Worm (Caenorhabditis elegans): ENCODE measurements around the gene sri-24.
"Not testable (repeated sequence)": the region's sequence is repeated elsewhere in the genome, so short reads cannot be mapped to it uniquely, and the experiment has no call there.

Gene sri-24

ce11 chrV:15191971-15192370 is 20.0 kb upstream of the sri-24 start:
- TF ChIP-seq ztf-11 (tag; optimal IDR thresholded peaks at IDR 0.05) (no peak), fos-1 (tag; optimal IDR thresholded peaks at IDR 0.05) (no peak), jun-1 (tag; optimal IDR thresholded peaks at IDR 0.05) (no peak), nhr-12 (tag; optimal IDR thresholded peaks at IDR 0.05) (no peak), eor-1 (tag; optimal IDR thresholded peaks at IDR 0.05) (no peak), nhr-77 (tag; optimal IDR thresholded peaks at IDR 0.05) (no peak), nhr-76 (tag; optimal IDR thresholded peaks at IDR 0.05) (no peak), lsy-12 (tag; optimal IDR thresholded peaks at IDR 0.05) (no peak), elt-3 (tag; optimal IDR thresholded peaks at IDR 0.05) (no peak), R02D3.7 (tag; optimal IDR thresholded peaks at IDR 0.05) (no peak), unc-39 (tag; optimal IDR thresholded peaks at IDR 0.05) (no peak), snpc-4 (tag; optimal IDR thresholded peaks at IDR 0.05) (no peak), ceh-82 (tag; optimal IDR thresholded peaks at IDR 0.05) (no peak), lin-39 (tag; optimal IDR thresholded peaks at IDR 0.05) (no peak), skn-1 (tag; optimal IDR thresholded peaks at IDR 0.05) (no peak), pqm-1 (tag; optimal IDR thresholded peaks at IDR 0.05) (no peak)

- TF ChIP-seq pqm-1 (tag; optimal IDR thresholded peaks at IDR 0.05) (peak; percentile 78), egl-5 (tag; optimal IDR thresholded peaks at IDR 0.05) (no peak), elt-2 (tag; optimal IDR thresholded peaks at IDR 0.05) (peak; percentile 82), nhr-28 (tag; optimal IDR thresholded peaks at IDR 0.05) (no peak), jun-1 (tag; optimal IDR thresholded peaks at IDR 0.05) (peak; percentile 47), lin-15B (tag; optimal IDR thresholded peaks at IDR 0.05) (no peak), fkh-2 (tag; optimal IDR thresholded peaks at IDR 0.05) (no peak), pha-4 (tag; optimal IDR thresholded peaks at IDR 0.05) (peak; percentile 44)
These were observed 19.6 kb upstream of the sri-24 start, which contains the start of gene plc-2 for ce11 chrV:15192377-15192776. TSS of gene plc-2 (plus strand) at chrV:15192572.

ce11 chrV:15193909-15194308 is 18.1 kb upstream of the sri-24 start, which contains the start of gene Y75B12B.13:
TSS of gene Y75B12B.13 (minus strand) at chrV:15194009.
- no peak for TF ChIP-seq snpc-4 (tag; optimal IDR thresholded peaks at IDR 0.05)
- TF ChIP-seq nhr-11 (tag; optimal IDR thresholded peaks at IDR 0.05), result no peak
- TF ChIP-seq nfya-1 (tag; optimal IDR thresholded peaks at IDR 0.05; ENCODE audit: insufficient read depth), result no peak
- no peak for TF ChIP-seq mml-1 (tag; optimal IDR thresholded peaks at IDR 0.05)
- no peak for TF ChIP-seq ceh-28 (tag; optimal IDR thresholded peaks at IDR 0.05)
- TF ChIP-seq lin-39 (tag; optimal IDR thresholded peaks at IDR 0.05), result no peak
- TF ChIP-seq tbx-2 (tag; optimal IDR thresholded peaks at IDR 0.05), result no peak
- TF ChIP-seq elt-2 (tag; optimal IDR thresholded peaks at IDR 0.05), result no peak
- no peak for TF ChIP-seq egl-27 (tag; optimal IDR thresholded peaks at IDR 0.05)

- peak; percentile 1 for TF ChIP-seq elt-2 (tag; optimal IDR thresholded peaks at IDR 0.05)
- TF ChIP-seq nhr-11 (tag; optimal IDR thresholded peaks at IDR 0.05), result no peak
These were observed 14.0 kb upstream of the sri-24 start, which contains the start of gene srw-1 for ce11 chrV:15197955-15198354. TSS of gene srw-1 (plus strand) at chrV:15198255.

ce11 chrV:15199768-15200167 is 12.2 kb upstream of the sri-24 start, which contains the start of gene Y75B12B.10:
TSS of gene Y75B12B.10 (plus strand) at chrV:15200068.
- TF ChIP-seq fos-1 (tag; optimal IDR thresholded peaks at IDR 0.05) (no peak), tbx-2 (tag; optimal IDR thresholded peaks at IDR 0.05) (no peak), nhr-11 (tag; optimal IDR thresholded peaks at IDR 0.05) (no peak), unc-62 (GFP tag; optimal IDR thresholded peaks at IDR 0.05) (no peak), daf-12 (tag; optimal IDR thresholded peaks at IDR 0.05) (no peak), aly-2 (tag; optimal IDR thresholded peaks at IDR 0.05) (no peak), nhr-67 (tag; optimal IDR thresholded peaks at IDR 0.05) (no peak), nhr-23 (tag; optimal IDR thresholded peaks at IDR 0.05) (no peak)

- TF ChIP-seq mml-1, lin-39, skn-1 (tag; optimal IDR thresholded peaks at IDR 0.05): not testable (repeated sequence)
These were observed 4.3 kb upstream of the sri-24 start, which contains the start of gene C41G6.12 for ce11 chrV:15207681-15208080. TSS of gene C41G6.12 (minus strand) at chrV:15207781.

Measured in whole organism, L3 larva.